Fruit fly (Drosophila melanogaster) whole organism, adult: Measurements from ENCODE around the gene tup.

Source experiments
- CG14711 ChIP-seq: fragments of 200-800 bp; sonication (Bioruptor generic); optimal IDR thresholded peaks from 2 replicates; lab custom pipeline; 2018; ENCODE audit warnings: missing biosample characterization, mild to moderate bottlenecking, missing genetic modification characterization, moderate library complexity
- CG1620 ChIP-seq: fragments of 200-800 bp; sonication (Bioruptor generic); optimal IDR thresholded peaks from 2 replicates; lab custom pipeline; 2016; ENCODE audit warnings: missing biosample characterization, missing genetic modification characterization
- CG7045 ChIP-seq: fragments of 200-800 bp; sonication (Bioruptor generic); optimal IDR thresholded peaks from 2 replicates; lab custom pipeline; 2017; ENCODE audit warnings: missing biosample characterization, mild to moderate bottlenecking, missing genetic modification characterization
- Crg-1 ChIP-seq: fragments of 200-800 bp; sonication (Bioruptor generic); optimal IDR thresholded peaks from 2 replicates; lab custom pipeline; 2016; ENCODE audit warnings: missing biosample characterization, missing genetic modification characterization
- bab1 ChIP-seq: fragments of 200-800 bp; sonication (Bioruptor generic); optimal IDR thresholded peaks from 3 replicates; lab custom pipeline; 2019; ENCODE audit warnings: missing biosample characterization, mild to moderate bottlenecking, missing genetic modification characterization, moderate library complexity
- cic ChIP-seq: fragments of 200-800 bp; sonication (Bioruptor generic); optimal IDR thresholded peaks from 2 replicates; lab custom pipeline; 2017; ENCODE audit warnings: missing biosample characterization, mild to moderate bottlenecking, missing genetic modification characterization, moderate library complexity
- cnc ChIP-seq, 2 experiments: fragments of >200 bp; optimal IDR thresholded peaks; 2 replicates each; lab custom pipeline; 2017
- kay ChIP-seq: fragments of 200-800 bp; sonication (Bioruptor generic); peaks from one replicate; lab custom pipeline; 2016; ENCODE audit warnings: missing biosample characterization, missing genetic modification characterization, borderline replicate concordance
- ovo ChIP-seq: fragments of 200-800 bp; sonication (Bioruptor generic); optimal IDR thresholded peaks from 2 replicates; lab custom pipeline; 2016; ENCODE audit warnings: missing biosample characterization, missing genetic modification characterization
- pad ChIP-seq: fragments of 200-800 bp; sonication (Bioruptor generic); optimal IDR thresholded peaks from 3 replicates; lab custom pipeline; 2017; ENCODE audit warnings: missing biosample characterization, missing genetic modification characterization, mild to moderate bottlenecking, moderate library complexity, missing genetic modification reagents
- tj ChIP-seq: fragments of 200-800 bp; sonication (Bioruptor generic); optimal IDR thresholded peaks from 3 replicates; lab custom pipeline; 2017; ENCODE audit warnings: missing biosample characterization, mild to moderate bottlenecking, missing genetic modification characterization, moderate library complexity
- toe ChIP-seq: fragments of 200-800 bp; sonication (Bioruptor generic); optimal IDR thresholded peaks from 2 replicates; lab custom pipeline; 2016; ENCODE audit warnings: missing biosample characterization, missing genetic modification characterization

dm6 chr2L:18864981-18865380, 16.1 kb downstream of the tup start:
- TF ChIP-seq toe (GFP tag; lab: Kevin White, UChicago) (no peak), pad (GFP tag; lab: Kevin White, UChicago) (no peak), tj (GFP tag; lab: Kevin White, UChicago) (no peak), bab1 (GFP tag; lab: Kevin White, UChicago) (no peak), CG14711 (tag; lab: Kevin White, UChicago) (no peak), kay (GFP tag; lab: Kevin White, UChicago) (peak; percentile 57), cic (GFP tag; lab: Kevin White, UChicago) (no peak), CG1620 (GFP tag; lab: Kevin White, UChicago) (no peak), CG7045 (GFP tag; lab: Kevin White, UChicago) (no peak), cnc (optimal IDR thresholded peaks at IDR 0.05; lab: Kevin White, UChicago) (no peak), Crg-1 (GFP tag; lab: Kevin White, UChicago) (no peak), ovo (no peak)
